Worm (Caenorhabditis elegans) whole organism, L4/young adult: ENCODE results near the gene Y39A1A.21.

ENCODE experiments used
- W03F9.2 ChIP-seq: fragments of 150-350 bp; optimal IDR thresholded peaks from 2 replicates; lab custom pipeline; 2014; ENCODE audit warnings: missing biosample characterization, missing genetic modification characterization
- dao-5 ChIP-seq: sonication (generic microtip); optimal IDR thresholded peaks from 2 replicates; lab custom pipeline; 2016; ENCODE audit warnings: missing genotype, missing genetic modification characterization, moderate library complexity, missing compliant biosample characterization
- him-1 ChIP-seq: sonication (generic microtip); optimal IDR thresholded peaks from 2 replicates; lab custom pipeline; 2016; ENCODE audit warnings: missing genotype, missing genetic modification reagents, missing genetic modification characterization, missing compliant biosample characterization

- TF ChIP-seq W03F9.2 (no peak), dao-5 (tag; lab: Kevin White, UChicago) (no peak), him-1 (tag; lab: Kevin White, UChicago) (no peak)
Measured at ce11 chrIII:10656069-10656468, 50.8 kb downstream of the Y39A1A.21 start.
